Fruit fly (Drosophila melanogaster): Measurements from ENCODE around the gene mtgo.

The mtgo gene

dm6 chr2L:16591934-16592333, 47.1 kb downstream of the mtgo start (continued):
- TF ChIP-seq lmd (GFP tag; IDR thresholded peaks at IDR 0.05) (no peak; the same call in 1 of the 2 replicates), caup (GFP tag; optimal IDR thresholded peaks at IDR 0.05; ENCODE audit: severe bottlenecking) (no peak), fd64A (GFP tag; optimal IDR thresholded peaks at IDR 0.05) (peak; percentile 30), sisA (GFP tag; IDR thresholded peaks at IDR 0.05) (peak; percentile 71), CG4707 (GFP tag; optimal IDR thresholded peaks at IDR 0.05) (no peak), chm (GFP tag; IDR thresholded peaks at IDR 0.05) (no peak), zfh1 (GFP tag; IDR thresholded peaks at IDR 0.05) (peak; percentile 83), CG12942 (GFP tag; optimal IDR thresholded peaks at IDR 0.05) (peak; percentile 7), Meics (GFP tag; optimal IDR thresholded peaks at IDR 0.05) (no peak), CG17568 (GFP tag; optimal IDR thresholded peaks at IDR 0.05) (no peak), onecut (GFP tag; IDR thresholded peaks at IDR 0.05) (peak; percentile 12; the same call in 1 of the 2 replicates), Antp (GFP tag; optimal IDR thresholded peaks at IDR 0.05) (no peak), Usf (GFP tag; optimal IDR thresholded peaks at IDR 0.05) (no peak), tna (GFP tag; IDR thresholded peaks at IDR 0.05; ENCODE audit: partially characterized antibody) (no peak), Hey (tag; optimal IDR thresholded peaks at IDR 0.05) (no peak), TFAM (GFP tag; optimal IDR thresholded peaks at IDR 0.05) (no peak), YL-1 (GFP tag; optimal IDR thresholded peaks at IDR 0.05) (no peak), hb (GFP tag; IDR thresholded peaks at IDR 0.05; ENCODE audit: partially characterized antibody) (no peak), HHEX (GFP tag; optimal IDR thresholded peaks at IDR 0.05) (no peak), Bteb2 (GFP tag; optimal IDR thresholded peaks at IDR 0.05) (no peak), seq (GFP tag; IDR thresholded peaks at IDR 0.05) (no peak), CG11695 (GFP tag; IDR thresholded peaks at IDR 0.05) (no peak), ash1 (GFP tag; optimal IDR thresholded peaks at IDR 0.05) (no peak), CG9876 (GFP tag; optimal IDR thresholded peaks at IDR 0.05) (no peak), CG4424 (GFP tag; optimal IDR thresholded peaks at IDR 0.05) (peak; percentile 70), CG18262 (tag; optimal IDR thresholded peaks at IDR 0.05) (peak; percentile 62), Sry-δ (GFP tag; optimal IDR thresholded peaks at IDR 0.05) (no peak), Vsx1 (GFP tag; optimal IDR thresholded peaks at IDR 0.05) (peak; percentile 49), CG17612 (GFP tag; IDR thresholded peaks at IDR 0.05) (no peak), shn (GFP tag; optimal IDR thresholded peaks at IDR 0.05) (no peak), CG6175 (GFP tag; IDR thresholded peaks at IDR 0.05) (no peak), maf-S (GFP tag; optimal IDR thresholded peaks at IDR 0.05) (no peak), CG15601 (tag; optimal IDR thresholded peaks at IDR 0.05) (peak; percentile 13), CG43689 (GFP tag; IDR thresholded peaks at IDR 0.05) (no peak), yki (optimal IDR thresholded peaks at IDR 0.05) (no peak), CG3163 (GFP tag; optimal IDR thresholded peaks at IDR 0.05) (no peak), her (GFP tag; optimal IDR thresholded peaks at IDR 0.05) (no peak), otp (GFP tag; IDR thresholded peaks at IDR 0.05) (peak; percentile 47; the same call in 1 of the 3 replicates), tx (GFP tag; optimal IDR thresholded peaks at IDR 0.05) (no peak), pfk (GFP tag; optimal IDR thresholded peaks at IDR 0.05) (no peak), hkb (optimal IDR thresholded peaks at IDR 0.05) (no peak), hkb (GFP tag; IDR thresholded peaks at IDR 0.05) (no peak), Mes4 (GFP tag; optimal IDR thresholded peaks at IDR 0.05) (peak; percentile 35), Mrtf (GFP tag; IDR thresholded peaks at IDR 0.05) (peak; percentile 36; the same call in 1 of the 3 replicates), Nf-YA (GFP tag; IDR thresholded peaks at IDR 0.05) (peak; percentile 18; the same call in 1 of the 2 replicates), unc-4 (GFP tag; IDR thresholded peaks at IDR 0.05; ENCODE audit: partially characterized antibody) (no peak), stc (GFP tag; IDR thresholded peaks at IDR 0.05) (peak; percentile 75), ap (GFP tag; IDR thresholded peaks at IDR 0.05) (peak; percentile 69), CG17802 (tag; optimal IDR thresholded peaks at IDR 0.05) (peak; percentile 43), CG4730 (GFP tag; IDR thresholded peaks at IDR 0.05) (peak; percentile 35; the same call in 1 of the 2 replicates), Fer2 (tag; optimal IDR thresholded peaks at IDR 0.05) (no peak), Atf3 (GFP tag; optimal IDR thresholded peaks at IDR 0.05) (no peak), CG2129 (GFP tag; IDR thresholded peaks at IDR 0.05; ENCODE audit: partially characterized antibody) (no peak)

All from whole organism, embryonic.